Fruit fly (Drosophila melanogaster) whole organism, pupa: ENCODE results near the gene Tsen34.

Source experiments
- CG14655 ChIP-seq: fragments of 200-800 bp; sonication (Bioruptor generic); optimal IDR thresholded peaks from 3 replicates; lab custom pipeline; 2017; ENCODE audit warnings: mild to moderate bottlenecking, missing biosample characterization, missing genetic modification reagents, missing genetic modification characterization
- Pif1A ChIP-seq: fragments of 200-800 bp; sonication (Bioruptor generic); optimal IDR thresholded peaks from 3 replicates; lab custom pipeline; 2016; ENCODE audit warnings: missing biosample characterization, missing genetic modification characterization
- rn ChIP-seq: fragments of 200-800 bp; sonication (Bioruptor generic); IDR thresholded peaks from 2 replicates; pipeline ENCODE4 v1.3.6; 2022; ENCODE audit warnings: missing biosample characterization, missing genetic modification characterization

DNA sequence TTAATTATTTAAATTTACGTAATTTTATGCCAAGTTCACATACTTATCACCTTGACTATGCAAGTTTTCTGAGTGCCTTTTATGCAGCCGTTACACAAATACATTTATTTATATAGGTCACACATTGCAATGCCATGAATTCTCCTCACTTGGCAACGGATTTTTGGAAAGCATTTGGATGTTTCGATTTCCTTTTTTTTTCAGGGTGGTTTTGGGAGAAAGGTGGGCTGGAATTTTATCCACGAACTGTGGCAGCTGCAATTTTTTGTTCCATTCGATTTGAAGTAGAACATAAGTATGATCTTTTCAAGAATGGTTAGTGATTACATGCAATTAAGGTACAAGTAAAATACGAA is 20.2 kb upstream of the Tsen34 start:
- TF ChIP-seq Pif1A (no peak), rn (no peak), CG14655 (GFP tag; lab: Kevin White, UChicago) (no peak)
